Worm (Caenorhabditis elegans): ENCODE results near the gene C18H7.4.

DNA sequence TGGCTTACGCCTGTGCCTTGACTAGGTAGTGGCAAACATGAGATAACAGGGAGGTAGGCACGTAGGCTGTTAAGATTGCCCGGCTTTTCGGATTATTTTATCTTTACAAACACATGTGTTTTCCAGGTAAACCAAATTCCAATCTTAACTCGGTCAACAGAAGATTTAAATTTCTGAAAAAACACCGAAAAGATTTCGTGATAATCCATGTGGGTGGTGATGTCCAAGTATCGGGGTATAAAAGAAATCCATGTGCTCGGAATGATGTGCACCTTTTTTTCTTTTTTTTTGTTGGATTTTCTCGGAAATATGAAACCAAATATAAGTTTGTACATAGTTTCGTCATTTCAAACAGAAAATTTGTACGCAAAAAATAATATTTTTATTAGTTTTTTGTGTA, 50.4 kb downstream of the C18H7.4 start:
- TF ChIP-seq nhr-120 (GFP tag; IDR thresholded peaks at IDR 0.05) (no peak), ama-1 (optimal IDR thresholded peaks at IDR 0.05) (no peak), ama-1 (GFP tag; optimal IDR thresholded peaks at IDR 0.05) (no peak), snpc-4 (GFP tag; optimal IDR thresholded peaks at IDR 0.05) (no peak), snpc-4 (tag; optimal IDR thresholded peaks at IDR 0.05) (no peak)
